Fruit fly (Drosophila melanogaster) whole organism, adult: Measurements from ENCODE around the gene CG3698.

ENCODE experiments used
- CG11617 ChIP-seq: fragments of 200-800 bp; sonication (Bioruptor generic); optimal IDR thresholded peaks from 2 replicates; lab custom pipeline; 2017; ENCODE audit warnings: mild to moderate bottlenecking, missing biosample characterization, missing genetic modification reagents, missing genetic modification characterization
- CG12768 ChIP-seq: fragments of 200-800 bp; sonication (Bioruptor generic); optimal IDR thresholded peaks from 2 replicates; lab custom pipeline; 2017; ENCODE audit warnings: missing biosample characterization, missing genetic modification characterization, mild to moderate bottlenecking, moderate library complexity, missing genetic modification reagents
- CG14711 ChIP-seq: fragments of 200-800 bp; sonication (Bioruptor generic); optimal IDR thresholded peaks from 2 replicates; lab custom pipeline; 2018; ENCODE audit warnings: missing biosample characterization, mild to moderate bottlenecking, missing genetic modification characterization, moderate library complexity
- CG1620 ChIP-seq: fragments of 200-800 bp; sonication (Bioruptor generic); optimal IDR thresholded peaks from 2 replicates; lab custom pipeline; 2016; ENCODE audit warnings: missing biosample characterization, missing genetic modification characterization
- CG33017 ChIP-seq: fragments of 200-800 bp; sonication (Bioruptor generic); optimal IDR thresholded peaks from 2 replicates; lab custom pipeline; 2018; ENCODE audit warnings: missing biosample characterization, mild to moderate bottlenecking, missing genetic modification characterization, moderate library complexity
- CG5204 ChIP-seq: fragments of 200-800 bp; sonication (Bioruptor generic); optimal IDR thresholded peaks from 2 replicates; lab custom pipeline; 2016; ENCODE audit warnings: missing biosample characterization, missing genetic modification characterization
- CG7045 ChIP-seq: fragments of 200-800 bp; sonication (Bioruptor generic); optimal IDR thresholded peaks from 2 replicates; lab custom pipeline; 2017; ENCODE audit warnings: missing biosample characterization, mild to moderate bottlenecking, missing genetic modification characterization
- CG7101 ChIP-seq: fragments of 200-800 bp; sonication (Bioruptor generic); optimal IDR thresholded peaks from 2 replicates; lab custom pipeline; 2018; ENCODE audit warnings: missing biosample characterization, mild to moderate bottlenecking, missing genetic modification characterization, moderate library complexity
- Clk ChIP-seq: fragments of 200-800 bp; sonication (Bioruptor generic); optimal IDR thresholded peaks from 2 replicates; lab custom pipeline; 2017; ENCODE audit warnings: missing biosample characterization, missing genetic modification characterization
- Crg-1 ChIP-seq: fragments of 200-800 bp; sonication (Bioruptor generic); optimal IDR thresholded peaks from 2 replicates; lab custom pipeline; 2016; ENCODE audit warnings: missing biosample characterization, missing genetic modification characterization
- Hr96 ChIP-seq: fragments of 200-800 bp; sonication (Bioruptor generic); optimal IDR thresholded peaks from 2 replicates; lab custom pipeline; 2016; ENCODE audit warnings: missing biosample characterization, missing genetic modification characterization
- Mnt ChIP-seq: fragments of 200-800 bp; sonication (Bioruptor generic); optimal IDR thresholded peaks from 2 replicates; lab custom pipeline; 2016; ENCODE audit warnings: missing biosample characterization, mild to moderate bottlenecking, missing genetic modification characterization
- bab1 ChIP-seq: fragments of 200-800 bp; sonication (Bioruptor generic); optimal IDR thresholded peaks from 3 replicates; lab custom pipeline; 2019; ENCODE audit warnings: missing biosample characterization, mild to moderate bottlenecking, missing genetic modification characterization, moderate library complexity
- cic ChIP-seq: fragments of 200-800 bp; sonication (Bioruptor generic); optimal IDR thresholded peaks from 2 replicates; lab custom pipeline; 2017; ENCODE audit warnings: missing biosample characterization, mild to moderate bottlenecking, missing genetic modification characterization, moderate library complexity
- cnc ChIP-seq, 2 experiments: fragments of >200 bp; optimal IDR thresholded peaks; 2 replicates each; lab custom pipeline; 2017
- kay ChIP-seq: fragments of 200-800 bp; sonication (Bioruptor generic); peaks from one replicate; lab custom pipeline; 2016; ENCODE audit warnings: missing biosample characterization, missing genetic modification characterization, borderline replicate concordance
- ovo ChIP-seq: fragments of 200-800 bp; sonication (Bioruptor generic); optimal IDR thresholded peaks from 2 replicates; lab custom pipeline; 2016; ENCODE audit warnings: missing biosample characterization, missing genetic modification characterization
- pad ChIP-seq: fragments of 200-800 bp; sonication (Bioruptor generic); optimal IDR thresholded peaks from 3 replicates; lab custom pipeline; 2017; ENCODE audit warnings: missing biosample characterization, missing genetic modification characterization, mild to moderate bottlenecking, moderate library complexity, missing genetic modification reagents
- tj ChIP-seq: fragments of 200-800 bp; sonication (Bioruptor generic); optimal IDR thresholded peaks from 3 replicates; lab custom pipeline; 2017; ENCODE audit warnings: missing biosample characterization, mild to moderate bottlenecking, missing genetic modification characterization, moderate library complexity
- toe ChIP-seq: fragments of 200-800 bp; sonication (Bioruptor generic); optimal IDR thresholded peaks from 2 replicates; lab custom pipeline; 2016; ENCODE audit warnings: missing biosample characterization, missing genetic modification characterization

Gene CG3698

dm6 chr3L:20778224-20779063 lies 19.7 kb downstream of the CG3698 start, which contains the start of the genes Pex16 and Pex14:
Gene Pex16 (minus strand): TSS chr3L:20778264.
Gene Pex14 (plus strand): TSS chr3L:20778799.
- TF ChIP-seq CG1620 (peak; percentile 63), CG11617 (GFP tag; lab: Kevin White, UChicago) (peak; percentile 40), CG7045 (peak; percentile 61), CG7101 (tag; lab: Kevin White, UChicago) (peak; percentile 44), cnc (optimal IDR thresholded peaks at IDR 0.05; lab: Kevin White, UChicago) (no peak), ovo (GFP tag; lab: Kevin White, UChicago) (no peak), CG33017 (tag; lab: Kevin White, UChicago) (peak; percentile 41), CG14711 (peak; percentile 47), tj (GFP tag; lab: Kevin White, UChicago) (no peak), Mnt (GFP tag; lab: Kevin White, UChicago) (peak; percentile 39), Hr96 (GFP tag; lab: Kevin White, UChicago) (peak; percentile 74), toe (GFP tag; lab: Kevin White, UChicago) (peak; percentile 77), pad (peak; percentile 40)

dm6 chr3L:20777496-20777895 lies 20.7 kb downstream of the CG3698 start:
- no peak for TF ChIP-seq CG33017 (tag; lab: Kevin White, UChicago)
- no peak for TF ChIP-seq CG7045
- TF ChIP-seq ovo (GFP tag; lab: Kevin White, UChicago): no peak

- no peak for TF ChIP-seq pad
- TF ChIP-seq cnc (optimal IDR thresholded peaks at IDR 0.05; lab: Kevin White, UChicago): no peak
- no peak for TF ChIP-seq CG11617 (GFP tag; lab: Kevin White, UChicago)
- TF ChIP-seq Clk (GFP tag; lab: Kevin White, UChicago): no peak
- no peak for TF ChIP-seq CG5204 (GFP tag; lab: Kevin White, UChicago)
- TF ChIP-seq CG7045: no peak
- TF ChIP-seq Mnt (GFP tag; lab: Kevin White, UChicago): no peak
These were observed 25.5 kb downstream of the CG3698 start for dm6 chr3L:20772647-20773015.

dm6 chr3L:20771891-20772646 lies 26.1 kb downstream of the CG3698 start:
- TF ChIP-seq CG33017 (tag; lab: Kevin White, UChicago) (peak; percentile 65), kay (GFP tag; lab: Kevin White, UChicago) (peak; percentile 90), Hr96 (GFP tag; lab: Kevin White, UChicago) (no peak), CG14711 (peak; percentile 58), Mnt (GFP tag; lab: Kevin White, UChicago) (peak; percentile 22), CG7045 (peak; percentile 65), CG1620 (peak; percentile 39), cic (GFP tag; lab: Kevin White, UChicago) (no peak), Clk (GFP tag; lab: Kevin White, UChicago) (peak; percentile 31), tj (GFP tag; lab: Kevin White, UChicago) (no peak), CG5204 (GFP tag; lab: Kevin White, UChicago) (no peak), toe (GFP tag; lab: Kevin White, UChicago) (no peak), pad (no peak), ovo (GFP tag; lab: Kevin White, UChicago) (no peak), CG7101 (tag; lab: Kevin White, UChicago) (peak; percentile 70), cnc (optimal IDR thresholded peaks at IDR 0.05; lab: Kevin White, UChicago) (no peak), Crg-1 (GFP tag; lab: Kevin White, UChicago) (peak; percentile 30), bab1 (GFP tag; lab: Kevin White, UChicago) (peak; percentile 85), CG11617 (GFP tag; lab: Kevin White, UChicago) (peak; percentile 47), CG12768 (peak; percentile 50)

dm6 chr3L:20771001-20771890 lies 26.9 kb downstream of the CG3698 start, which contains the start of the genes CG4042 and Pitslre:
Gene CG4042 (minus strand): TSS chr3L:20771507.
Gene Pitslre (plus strand): TSS chr3L:20771528.
- no peak for TF ChIP-seq pad
- no peak for TF ChIP-seq CG12768
- TF ChIP-seq CG33017 (tag; lab: Kevin White, UChicago): no peak
- TF ChIP-seq cic (GFP tag; lab: Kevin White, UChicago): no peak
- TF ChIP-seq Mnt (GFP tag; lab: Kevin White, UChicago): peak; percentile 77
- TF ChIP-seq CG14711: no peak
- TF ChIP-seq kay (GFP tag; lab: Kevin White, UChicago): peak; percentile 66
- TF ChIP-seq toe (GFP tag; lab: Kevin White, UChicago): peak; percentile 63
- TF ChIP-seq CG7101 (tag; lab: Kevin White, UChicago): peak; percentile 9
- TF ChIP-seq CG5204 (GFP tag; lab: Kevin White, UChicago): no peak
- no peak for TF ChIP-seq ovo (GFP tag; lab: Kevin White, UChicago)
- TF ChIP-seq Hr96 (GFP tag; lab: Kevin White, UChicago): no peak
- TF ChIP-seq CG11617 (GFP tag; lab: Kevin White, UChicago): no peak
- peak; percentile 28 for TF ChIP-seq Crg-1 (GFP tag; lab: Kevin White, UChicago)
- TF ChIP-seq CG1620: peak; percentile 13
- TF ChIP-seq cnc (optimal IDR thresholded peaks at IDR 0.05; lab: Kevin White, UChicago): no peak
- no peak for TF ChIP-seq bab1 (GFP tag; lab: Kevin White, UChicago)
- no peak for TF ChIP-seq CG7045
- TF ChIP-seq Clk (GFP tag; lab: Kevin White, UChicago): no peak
- peak; percentile 2 for TF ChIP-seq tj (GFP tag; lab: Kevin White, UChicago)
